Fruit fly (Drosophila melanogaster): ENCODE results near the gene Sfp24F.

Sfp24F gene

dm6 chr2L:4403013-4403604 lies 38.8 kb downstream of the Sfp24F start, which contains the start of gene Dim1 (continued):
- TF ChIP-seq CG7745 (tag; optimal IDR thresholded peaks at IDR 0.05) (no peak), CG3847 (GFP tag; IDR thresholded peaks at IDR 0.05) (no peak), B-H2 (GFP tag; optimal IDR thresholded peaks at IDR 0.05) (no peak), tll (GFP tag; optimal IDR thresholded peaks at IDR 0.05) (no peak), Abd-B (GFP tag; optimal IDR thresholded peaks at IDR 0.05) (no peak), Atf6 (GFP tag; IDR thresholded peaks at IDR 0.05) (no peak), otp (GFP tag; IDR thresholded peaks at IDR 0.05) (no peak), Optix (GFP tag; IDR thresholded peaks at IDR 0.05) (no peak), CG16863 (GFP tag; optimal IDR thresholded peaks at IDR 0.05) (no peak), CG2712 (tag; optimal IDR thresholded peaks at IDR 0.05) (no peak), cato (GFP tag; optimal IDR thresholded peaks at IDR 0.05; ENCODE audit: borderline replicate concordance) (no peak), Bteb2 (GFP tag; optimal IDR thresholded peaks at IDR 0.05) (peak; percentile 38), crol (GFP tag; IDR thresholded peaks at IDR 0.05) (no peak), CG15696 (tag; optimal IDR thresholded peaks at IDR 0.05) (no peak), CG3995 (GFP tag; optimal IDR thresholded peaks at IDR 0.05) (no peak), CG43689 (GFP tag; IDR thresholded peaks at IDR 0.05) (no peak), Eip74EF (GFP tag; optimal IDR thresholded peaks at IDR 0.05) (no peak), CG16815 (GFP tag; optimal IDR thresholded peaks at IDR 0.05) (no peak), jigr1 (GFP tag; IDR thresholded peaks at IDR 0.05) (no peak), CG16813 (GFP tag; IDR thresholded peaks at IDR 0.05; ENCODE audit: partially characterized antibody) (peak; percentile 74), CG34422 (GFP tag; IDR thresholded peaks at IDR 0.05) (no peak), Oaz (GFP tag; IDR thresholded peaks at IDR 0.05) (no peak), CG14667 (GFP tag; IDR thresholded peaks at IDR 0.05) (no peak), CG12744 (GFP tag; optimal IDR thresholded peaks at IDR 0.05) (no peak), CG1233 (GFP tag; optimal IDR thresholded peaks at IDR 0.05) (peak; percentile 16), corto (GFP tag; optimal IDR thresholded peaks at IDR 0.05) (no peak), Sry-δ (GFP tag; optimal IDR thresholded peaks at IDR 0.05) (peak; percentile 92), Nf-YA (GFP tag; IDR thresholded peaks at IDR 0.05) (no peak), zen (tag; optimal IDR thresholded peaks at IDR 0.05) (no peak), Ets65A (GFP tag) (no peak), CG18011 (GFP tag; optimal IDR thresholded peaks at IDR 0.05) (no peak), MBD-R2 (GFP tag; IDR thresholded peaks at IDR 0.05) (peak; percentile 78), CG6854 (GFP tag; optimal IDR thresholded peaks at IDR 0.05) (no peak), pros (GFP tag; optimal IDR thresholded peaks at IDR 0.05) (no peak), ap (GFP tag; IDR thresholded peaks at IDR 0.05) (no peak), CG12219 (GFP tag; optimal IDR thresholded peaks at IDR 0.05) (peak; percentile 38), CG2678 (tag; optimal IDR thresholded peaks at IDR 0.05) (no peak), wdn (GFP tag; IDR thresholded peaks at IDR 0.05) (no peak), pzg (GFP tag; optimal IDR thresholded peaks at IDR 0.05) (peak; percentile 52), CG14860 (GFP tag; IDR thresholded peaks at IDR 0.05; ENCODE audit: partially characterized antibody) (peak; percentile 72), peb (GFP tag; IDR thresholded peaks at IDR 0.05) (no peak), CG4404 (GFP tag; IDR thresholded peaks at IDR 0.05) (no peak), Chrac-16 (GFP tag; optimal IDR thresholded peaks at IDR 0.05) (no peak), CG6813 (GFP tag; optimal IDR thresholded peaks at IDR 0.05) (no peak), Elba2 (GFP tag; optimal IDR thresholded peaks at IDR 0.05) (no peak), h (optimal IDR thresholded peaks at IDR 0.05) (no peak), rib (GFP tag; IDR thresholded peaks at IDR 0.05) (no peak), fu2 (GFP tag; optimal IDR thresholded peaks at IDR 0.05) (no peak), Sin3A (optimal IDR thresholded peaks at IDR 0.05) (no peak), CG4424 (GFP tag; optimal IDR thresholded peaks at IDR 0.05) (no peak), dm (GFP tag; optimal IDR thresholded peaks at IDR 0.05) (no peak), Ada2b (GFP tag; IDR thresholded peaks at IDR 0.05) (no peak)

Measured in whole organism, embryonic.